Worm (Caenorhabditis elegans): Measurements from ENCODE around the gene arrd-18.

ce11 chrV:3267950-3268349, 44.0 kb downstream of the arrd-18 start, which contains the start of gene T28A11.18:
- TF ChIP-seq unc-62 (GFP tag; optimal IDR thresholded peaks at IDR 0.05 in 1 of 2) (no peak), unc-62 (tag; optimal IDR thresholded peaks at IDR 0.05) (no peak), snpc-4 (tag; optimal IDR thresholded peaks at IDR 0.05) (no peak), ZK546.5 (tag; optimal IDR thresholded peaks at IDR 0.05) (no peak), dpl-1 (GFP tag; optimal IDR thresholded peaks at IDR 0.05) (no peak), mdl-1 (tag; optimal IDR thresholded peaks at IDR 0.05) (no peak), ama-1 (optimal IDR thresholded peaks at IDR 0.05) (no peak), nhr-28 (tag; optimal IDR thresholded peaks at IDR 0.05) (no peak), Y5F2A.4 (GFP tag; optimal IDR thresholded peaks at IDR 0.05) (no peak), lsy-2 (tag; optimal IDR thresholded peaks at IDR 0.05) (no peak), nhr-6 (tag; optimal IDR thresholded peaks at IDR 0.05) (no peak), set-16 (GFP tag; IDR thresholded peaks at IDR 0.05) (no peak), madf-5 (GFP tag; IDR thresholded peaks at IDR 0.05) (no peak), egl-27 (tag; optimal IDR thresholded peaks at IDR 0.05) (no peak)

Measured in whole organism, L4 larva.